Worm (Caenorhabditis elegans): ENCODE data around the gene gop-3.
A peak's percentile ranks its signal among the peaks of the same experiment; 100 is the strongest.

gop-3 gene

ce11 chrIII:5267217-5267906 lies 6.9 kb downstream of the gop-3 start, which contains the start of gene ZC395.5:
ZC395.5 (plus strand) TSS chrIII:5267848.
- TF ChIP-seq ceh-9 (tag; optimal IDR thresholded peaks at IDR 0.05) (no peak), nhr-28 (tag; optimal IDR thresholded peaks at IDR 0.05) (no peak), hmg-11 (tag; optimal IDR thresholded peaks at IDR 0.05) (no peak), sea-2 (GFP tag; optimal IDR thresholded peaks at IDR 0.05) (no peak), pqm-1 (tag; optimal IDR thresholded peaks at IDR 0.05) (peak; percentile 74), nhr-237 (tag; optimal IDR thresholded peaks at IDR 0.05) (no peak), lsy-12 (tag; optimal IDR thresholded peaks at IDR 0.05) (no peak), elt-2 (tag; optimal IDR thresholded peaks at IDR 0.05) (peak; percentile 57), nhr-77 (tag; optimal IDR thresholded peaks at IDR 0.05) (no peak), ama-1 (optimal IDR thresholded peaks at IDR 0.05) (peak; percentile 15), unc-62 (GFP tag; optimal IDR thresholded peaks at IDR 0.05) (no peak), pha-4 (tag; optimal IDR thresholded peaks at IDR 0.05) (peak; percentile 57)

DNA sequence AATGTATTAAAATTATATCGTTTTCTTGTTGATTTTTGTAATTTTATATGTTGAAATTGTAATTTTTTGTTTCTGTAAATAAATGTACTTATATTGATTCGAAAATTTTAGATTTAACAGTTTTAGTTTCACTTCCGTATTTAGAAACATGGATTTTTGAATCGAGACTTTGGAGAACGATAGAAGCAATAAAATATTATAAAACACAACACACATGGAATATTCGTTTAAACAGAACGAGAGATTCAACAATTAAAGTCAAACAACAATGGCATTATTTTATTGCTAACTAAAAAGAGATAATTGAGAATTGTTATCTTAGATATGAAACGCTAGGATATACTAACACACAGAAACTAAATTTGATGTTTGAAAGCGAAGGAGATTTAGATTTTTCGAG lies 8.0 kb downstream of the gop-3 start:
- TF ChIP-seq pha-4 (tag; optimal IDR thresholded peaks at IDR 0.05) (peak; percentile 28), jun-1 (tag; optimal IDR thresholded peaks at IDR 0.05) (peak; percentile 1), lin-15B (tag; optimal IDR thresholded peaks at IDR 0.05) (no peak)

ce11 chrIII:5269814-5270213 lies 9.3 kb downstream of the gop-3 start, which contains the start of gene ZC395.4:
ZC395.4 (plus strand) TSS chrIII:5270114.
- no peak for TF ChIP-seq tbx-2 (tag; optimal IDR thresholded peaks at IDR 0.05)
- no peak for TF ChIP-seq eor-1 (tag; optimal IDR thresholded peaks at IDR 0.05)
- no peak for TF ChIP-seq pha-4 (tag; optimal IDR thresholded peaks at IDR 0.05)
- TF ChIP-seq hmg-11 (tag; optimal IDR thresholded peaks at IDR 0.05), result no peak
- TF ChIP-seq nhr-76 (tag; optimal IDR thresholded peaks at IDR 0.05), result no peak
- no peak for TF ChIP-seq skn-1 (tag; optimal IDR thresholded peaks at IDR 0.05)
- TF ChIP-seq mml-1 (tag; optimal IDR thresholded peaks at IDR 0.05), result no peak

- no peak for TF ChIP-seq snpc-4 (tag; optimal IDR thresholded peaks at IDR 0.05)
- TF ChIP-seq ztf-11 (tag; optimal IDR thresholded peaks at IDR 0.05), result no peak
- peak; percentile 12 for TF ChIP-seq nhr-25 (tag; optimal IDR thresholded peaks at IDR 0.05)
- no peak for TF ChIP-seq jun-1 (tag; optimal IDR thresholded peaks at IDR 0.05)
- TF ChIP-seq ceh-9 (tag; optimal IDR thresholded peaks at IDR 0.05), result no peak
- peak; percentile 15 for TF ChIP-seq tbx-2 (tag; optimal IDR thresholded peaks at IDR 0.05)
- TF ChIP-seq pha-4 (tag; optimal IDR thresholded peaks at IDR 0.05), result peak; percentile 17
- TF ChIP-seq elt-2 (tag; optimal IDR thresholded peaks at IDR 0.05), result peak; percentile 27
Observed at ce11 chrIII:5273396-5273857, 12.9 kb downstream of the gop-3 start, which contains the start of gene ztf-8. ztf-8 (minus strand) TSS chrIII:5273471.

DNA sequence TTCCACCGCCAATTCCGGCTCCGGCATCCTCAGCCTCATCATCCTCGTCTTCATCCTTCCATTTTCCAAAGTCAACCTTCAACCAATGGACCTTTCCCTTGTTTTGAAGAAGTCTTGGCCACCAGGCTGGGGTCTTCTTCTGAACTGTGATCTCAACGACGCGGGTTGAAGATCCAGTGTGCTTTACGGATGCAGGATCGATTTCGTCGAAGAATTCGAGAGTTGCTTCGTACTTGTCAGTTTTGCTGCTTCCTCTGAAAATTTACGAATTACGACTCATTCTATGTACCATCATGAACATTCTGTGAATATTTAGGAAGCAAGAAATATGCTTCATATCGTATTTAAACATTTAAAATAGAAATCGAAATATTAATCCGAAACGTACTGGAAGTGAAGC lies 13.8 kb downstream of the gop-3 start:
- TF ChIP-seq pha-4 (tag; optimal IDR thresholded peaks at IDR 0.05) (no peak), unc-62 (GFP tag; optimal IDR thresholded peaks at IDR 0.05) (no peak), fkh-2 (tag; optimal IDR thresholded peaks at IDR 0.05) (no peak), ama-1 (optimal IDR thresholded peaks at IDR 0.05) (peak; percentile 67), sea-2 (GFP tag; optimal IDR thresholded peaks at IDR 0.05) (no peak)

DNA sequence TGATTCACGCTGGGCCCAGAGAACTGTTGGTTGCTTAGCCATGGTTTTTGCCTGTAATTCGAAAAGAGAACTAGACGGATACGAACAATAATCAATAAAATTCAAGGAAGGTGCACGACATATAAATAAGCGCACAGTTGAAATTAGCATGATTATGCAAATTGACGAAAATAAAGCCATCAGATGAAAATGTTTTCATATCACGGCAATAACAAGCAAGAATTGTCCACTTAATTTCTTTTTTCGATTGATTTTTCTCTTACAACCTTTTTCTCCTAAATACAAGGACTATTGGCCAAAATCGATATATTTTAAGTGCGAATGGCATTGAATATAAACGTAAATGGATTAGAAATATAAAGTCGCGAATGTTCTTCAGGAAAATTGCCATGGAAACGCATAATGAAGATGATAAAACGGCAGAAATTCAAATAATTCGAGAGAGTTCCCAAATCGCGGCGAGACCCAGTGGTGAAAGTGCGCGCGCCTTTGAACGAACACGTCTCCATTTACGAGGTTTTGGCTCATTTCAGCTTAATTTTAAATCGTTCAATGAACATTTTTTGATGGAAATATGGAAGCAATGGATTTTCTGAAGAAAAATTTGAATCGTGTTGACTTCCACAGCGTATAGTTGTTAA lies 14.3 kb downstream of the gop-3 start, which contains the start of the genes daf-41 and toc-1:
daf-41 (minus strand) TSS at position 51 of the 641 bp plus-strand sequence.
toc-1 (plus strand) TSS at position 537 of the 641 bp plus-strand sequence.
- TF ChIP-seq nfya-1 (tag; optimal IDR thresholded peaks at IDR 0.05; ENCODE audit: insufficient read depth) (peak; percentile 71), skn-1 (tag; optimal IDR thresholded peaks at IDR 0.05) (peak; percentile 58), ceh-28 (tag; optimal IDR thresholded peaks at IDR 0.05) (peak; percentile 24), aly-2 (tag; optimal IDR thresholded peaks at IDR 0.05) (no peak), nhr-25 (tag; optimal IDR thresholded peaks at IDR 0.05) (peak; percentile 47), lin-39 (tag; optimal IDR thresholded peaks at IDR 0.05) (peak; percentile 4), nhr-23 (tag; optimal IDR thresholded peaks at IDR 0.05) (peak; percentile 14), pha-4 (tag; optimal IDR thresholded peaks at IDR 0.05) (peak; percentile 55), mdl-1 (tag; optimal IDR thresholded peaks at IDR 0.05) (no peak), elt-2 (tag; optimal IDR thresholded peaks at IDR 0.05) (peak; percentile 20), lin-15B (tag; optimal IDR thresholded peaks at IDR 0.05) (peak; percentile 63), nhr-77 (tag; optimal IDR thresholded peaks at IDR 0.05) (no peak), pqm-1 (tag; optimal IDR thresholded peaks at IDR 0.05) (no peak), snpc-4 (tag; optimal IDR thresholded peaks at IDR 0.05) (peak; percentile 25), hmg-11 (tag; optimal IDR thresholded peaks at IDR 0.05) (peak; percentile 45)

Measured in whole organism, L3 larva.